Worm (Caenorhabditis elegans) whole organism, L4/young adult: Measurements from ENCODE around the gene egg-3.
"Not testable (repeated sequence)": the region's sequence is repeated elsewhere in the genome, so short reads cannot be mapped to it uniquely, and the experiment has no call there.

Source experiments
- W03F9.2 ChIP-seq: fragments of 150-350 bp; optimal IDR thresholded peaks from 2 replicates; lab custom pipeline; 2014; ENCODE audit warnings: missing biosample characterization, missing genetic modification characterization
- dao-5 ChIP-seq: sonication (generic microtip); optimal IDR thresholded peaks from 2 replicates; lab custom pipeline; 2016; ENCODE audit warnings: missing genotype, missing genetic modification characterization, moderate library complexity, missing compliant biosample characterization
- him-1 ChIP-seq: sonication (generic microtip); optimal IDR thresholded peaks from 2 replicates; lab custom pipeline; 2016; ENCODE audit warnings: missing genotype, missing genetic modification reagents, missing genetic modification characterization, missing compliant biosample characterization

egg-3 gene

DNA sequence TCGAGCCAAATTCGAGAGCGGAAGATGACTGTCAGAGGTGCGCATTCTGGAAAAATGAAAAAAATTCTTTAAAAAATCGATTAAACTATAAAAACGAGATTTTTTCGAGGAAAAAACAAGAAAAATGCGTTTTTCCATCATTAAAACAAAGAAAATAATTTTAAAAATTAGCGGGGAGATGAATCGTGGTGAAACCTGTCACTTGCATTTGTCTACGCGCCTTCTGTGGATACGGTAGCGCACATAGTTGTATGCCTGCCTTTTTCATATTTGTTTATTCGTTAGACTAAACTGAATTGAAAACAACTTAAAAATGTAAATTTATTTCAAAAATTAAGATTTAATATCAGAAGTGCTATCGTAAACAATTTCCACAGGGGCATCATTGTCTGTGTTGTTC lies at the start of gene egg-3:
TSS of gene egg-3 (minus strand) at position 46 of the 400 bp plus-strand sequence.
- TF ChIP-seq dao-5 (tag; lab: Kevin White, UChicago) (no peak), him-1 (tag; lab: Kevin White, UChicago) (no peak), W03F9.2 (tag; lab: Kevin White, UChicago) (no peak)

DNA sequence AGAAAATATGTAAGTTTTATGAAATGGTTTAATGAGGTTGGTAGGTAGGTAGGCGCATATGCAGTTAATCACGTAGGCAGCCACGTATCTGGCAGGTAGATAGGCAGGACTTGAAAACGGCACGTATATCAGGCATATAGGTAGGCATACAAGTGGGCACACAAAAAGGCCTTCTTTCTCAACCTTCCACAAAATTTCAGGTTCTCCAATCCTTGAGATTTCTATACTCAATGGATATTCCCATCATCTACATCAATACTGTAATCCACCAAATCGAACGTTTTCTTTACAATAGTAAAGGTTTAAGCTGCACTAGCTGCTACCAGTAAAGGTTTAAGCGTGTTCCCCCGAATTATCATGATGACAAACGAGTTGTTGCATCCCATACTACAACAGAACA lies 48.1 kb upstream of the egg-3 start:
- TF ChIP-seq him-1 (tag; lab: Kevin White, UChicago) (no peak), W03F9.2 (tag; lab: Kevin White, UChicago) (no peak), dao-5 (tag; lab: Kevin White, UChicago) (no peak)

- TF ChIP-seq him-1 (tag; lab: Kevin White, UChicago) (no peak), dao-5 (tag; lab: Kevin White, UChicago) (no peak), W03F9.2 (tag; lab: Kevin White, UChicago) (no peak)
Measured at ce11 chrII:10930678-10931650, 46.7 kb upstream of the egg-3 start.

- TF ChIP-seq W03F9.2 (tag; lab: Kevin White, UChicago) (peak; percentile 39), him-1 (tag; lab: Kevin White, UChicago) (no peak)
Measured at ce11 chrII:10925804-10926570, 41.7 kb upstream of the egg-3 start, which contains the start of gene metr-1. Gene metr-1 (plus strand): TSS chrII:10926561.

- TF ChIP-seq dao-5 (tag; lab: Kevin White, UChicago) (no peak), him-1 (tag; lab: Kevin White, UChicago) (no peak), W03F9.2 (tag; lab: Kevin White, UChicago) (no peak)
Measured at ce11 chrII:10924669-10925068, 40.4 kb upstream of the egg-3 start.

ce11 chrII:10923948-10924347 lies 39.7 kb upstream of the egg-3 start, which contains the start of gene Y19D2B.2:
Gene Y19D2B.2 (plus strand): TSS chrII:10924248.
- TF ChIP-seq W03F9.2 (tag; lab: Kevin White, UChicago), result no peak
- no peak for TF ChIP-seq him-1 (tag; lab: Kevin White, UChicago)
- TF ChIP-seq dao-5 (tag; lab: Kevin White, UChicago), result no peak

- TF ChIP-seq him-1, dao-5, W03F9.2 (tag; lab: Kevin White, UChicago): not testable (repeated sequence)
Measured at ce11 chrII:10922874-10923273, 38.6 kb upstream of the egg-3 start, which contains the start of gene Y19D2B.1. Gene Y19D2B.1 (minus strand): TSS chrII:10922974.

ce11 chrII:10918293-10918756 lies 34.1 kb upstream of the egg-3 start, which contains the start of gene tba-4:
Gene tba-4 (plus strand): TSS chrII:10918706.
- TF ChIP-seq him-1 (tag; lab: Kevin White, UChicago) (no peak), dao-5 (tag; lab: Kevin White, UChicago) (no peak), W03F9.2 (tag; lab: Kevin White, UChicago) (no peak)

- TF ChIP-seq him-1 (tag; lab: Kevin White, UChicago), result no peak
- TF ChIP-seq W03F9.2 (tag; lab: Kevin White, UChicago), result no peak
- TF ChIP-seq dao-5 (tag; lab: Kevin White, UChicago), result no peak
Measured at ce11 chrII:10917174-10917573, 32.9 kb upstream of the egg-3 start, which contains the start of gene F44F4.10. Gene F44F4.10 (minus strand): TSS chrII:10917274.

- no peak for TF ChIP-seq W03F9.2 (tag; lab: Kevin White, UChicago)
- no peak for TF ChIP-seq him-1 (tag; lab: Kevin White, UChicago)
- no peak for TF ChIP-seq dao-5 (tag; lab: Kevin White, UChicago)
Measured at ce11 chrII:10915732-10916131, 31.5 kb upstream of the egg-3 start, which contains the start of gene F44F4.9. Gene F44F4.9 (minus strand): TSS chrII:10915832.

DNA sequence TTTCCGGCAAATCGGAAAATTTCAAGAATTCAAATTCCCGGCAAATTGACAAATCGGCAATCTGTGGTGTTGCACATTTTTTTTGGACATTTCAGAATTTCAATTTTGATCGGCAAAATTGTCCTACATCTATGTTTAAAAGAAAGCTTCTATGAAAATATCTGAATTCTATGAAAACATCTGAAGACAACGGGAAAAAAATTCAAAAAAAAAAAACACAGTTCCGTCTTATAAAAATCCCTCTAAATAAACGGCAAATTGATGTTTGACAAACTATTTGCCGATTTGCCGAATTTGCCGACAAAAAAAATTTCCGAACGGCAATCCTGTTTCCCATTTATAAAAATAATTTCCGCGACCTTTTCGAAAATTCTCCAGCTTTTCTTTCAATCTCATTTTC lies 30.1 kb upstream of the egg-3 start, which contains the start of gene F44F4.15:
TSS of gene F44F4.15 (plus strand) at position 301 of the 400 bp plus-strand sequence.
- TF ChIP-seq W03F9.2 (tag; lab: Kevin White, UChicago), result no peak
- no peak for TF ChIP-seq dao-5 (tag; lab: Kevin White, UChicago)
- TF ChIP-seq him-1 (tag; lab: Kevin White, UChicago), result no peak

DNA sequence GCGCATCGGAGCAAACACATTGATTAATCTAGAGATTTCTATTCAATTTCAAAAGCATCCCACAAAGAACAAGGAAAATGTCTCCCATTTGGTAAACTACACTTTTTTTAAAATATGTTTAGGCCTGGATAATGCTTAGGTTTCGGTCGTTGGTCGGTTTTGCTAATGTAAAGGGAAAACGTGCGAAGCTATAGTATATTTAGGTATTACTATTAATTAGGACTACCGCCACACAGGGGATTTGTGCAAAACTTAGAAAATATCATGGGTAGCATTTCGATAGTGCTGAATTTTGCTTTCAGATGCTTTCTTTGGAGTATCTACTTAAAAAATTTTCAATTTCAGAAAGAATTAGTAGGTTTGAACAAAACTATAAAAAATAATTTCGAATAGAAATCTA lies 28.8 kb upstream of the egg-3 start:
- TF ChIP-seq W03F9.2 (tag; lab: Kevin White, UChicago), result no peak
- TF ChIP-seq dao-5 (tag; lab: Kevin White, UChicago), result no peak
- no peak for TF ChIP-seq him-1 (tag; lab: Kevin White, UChicago)
